Worm (Caenorhabditis elegans) whole organism, L2 larva: ENCODE data around the gene Y38A10A.2.
"Not testable (repeated sequence)": the region's sequence is repeated elsewhere in the genome, so short reads cannot be mapped to it uniquely, and the experiment has no call there.

Experiments used
- C34F6.9 ChIP-seq: fragments of 150-350 bp; optimal IDR thresholded peaks from 2 replicates; lab custom pipeline; 2014; ENCODE audit warnings: missing biosample characterization, missing genetic modification characterization
- F13H6.1 ChIP-seq: sonication (generic microtip); optimal IDR thresholded peaks from 2 replicates; lab custom pipeline; 2016; ENCODE audit warnings: missing genetic modification characterization, missing compliant biosample characterization
- R02D3.7 ChIP-seq: fragments of 150-350 bp; optimal IDR thresholded peaks from 2 replicates; lab custom pipeline; 2014; ENCODE audit warnings: missing biosample characterization, missing genetic modification characterization
- ZK546.5 ChIP-seq: sonication (generic microtip); optimal IDR thresholded peaks from 2 replicates; lab custom pipeline; 2017; ENCODE audit warnings: missing biosample characterization, missing genetic modification characterization
- alr-1 ChIP-seq: fragments of 150-350 bp; optimal IDR thresholded peaks from 2 replicates; lab custom pipeline; 2014; ENCODE audit warnings: missing biosample characterization, missing genetic modification characterization
- aly-2 ChIP-seq: fragments of 150-350 bp; optimal IDR thresholded peaks from 2 replicates; lab custom pipeline; 2014; ENCODE audit warnings: missing biosample characterization, missing genetic modification characterization
- ama-1 ChIP-seq: fragments of 150-350 bp; optimal IDR thresholded peaks from 2 replicates; lab custom pipeline; 2018; ENCODE audit warnings: inconsistent platforms
- blmp-1 ChIP-seq: sonication (generic microtip); optimal IDR thresholded peaks from 2 replicates; lab custom pipeline; 2017; ENCODE audit warnings: missing genetic modification characterization, mild to moderate bottlenecking, missing compliant biosample characterization, antibody characterized with exemption, moderate library complexity; ENCODE audit not compliant: insufficient read depth
- ceh-82 ChIP-seq: fragments of 150-350 bp; optimal IDR thresholded peaks from 2 replicates; lab custom pipeline; 2014; ENCODE audit warnings: missing biosample characterization, missing genetic modification characterization
- crh-2 ChIP-seq: sonication (generic microtip); optimal IDR thresholded peaks from 2 replicates; lab custom pipeline; 2017; ENCODE audit warnings: missing biosample characterization, missing genetic modification characterization
- dmd-4 ChIP-seq: sonication (generic microtip); optimal IDR thresholded peaks from 2 replicates; lab custom pipeline; 2017; ENCODE audit warnings: missing biosample characterization, missing genetic modification characterization
- egl-27 ChIP-seq: sonication (generic microtip); optimal IDR thresholded peaks from 3 replicates; lab custom pipeline; 2017; ENCODE audit warnings: missing biosample characterization, missing genetic modification reagents, missing genetic modification characterization
- elt-1 ChIP-seq: fragments of 150-350 bp; optimal IDR thresholded peaks from 2 replicates; lab custom pipeline; 2014; ENCODE audit warnings: missing biosample characterization, missing genetic modification characterization
- fos-1 ChIP-seq: fragments of 150-350 bp; optimal IDR thresholded peaks from 2 replicates; lab custom pipeline; 2014; ENCODE audit warnings: missing biosample characterization, missing genetic modification characterization
- gmeb-1 ChIP-seq: fragments of 150-350 bp; optimal IDR thresholded peaks from 2 replicates; lab custom pipeline; 2014; ENCODE audit warnings: missing biosample characterization, missing genetic modification characterization
- lin-11 ChIP-seq: fragments of 150-350 bp; sonication (generic microtip); optimal IDR thresholded peaks from 2 replicates; lab custom pipeline; 2014; ENCODE audit warnings: missing biosample characterization, missing genetic modification characterization, inconsistent platforms, mixed read lengths
- lin-13 ChIP-seq: fragments of 150-350 bp; optimal IDR thresholded peaks from 2 replicates; lab custom pipeline; 2014; ENCODE audit warnings: missing biosample characterization, missing genetic modification reagents, missing genetic modification characterization
- lin-39 ChIP-seq: fragments of 150-350 bp; optimal IDR thresholded peaks from 2 replicates; lab custom pipeline; 2014; ENCODE audit warnings: missing biosample characterization, missing genetic modification reagents, missing genetic modification characterization
- lsy-2 ChIP-seq, 2 experiments: fragments of 150-350 bp in 1 of 2; sonication (generic microtip) in 1 of 2; optimal IDR thresholded peaks; 2 replicates each; lab custom pipeline; 2014 to 2017; ENCODE audit warnings: missing biosample characterization in 2 of 2, missing genetic modification characterization in 2 of 2
- mab-5 ChIP-seq: fragments of 150-350 bp; optimal IDR thresholded peaks from 2 replicates; lab custom pipeline; 2014; ENCODE audit warnings: missing biosample characterization, missing genetic modification characterization
- mbf-1 ChIP-seq: sonication (generic microtip); optimal IDR thresholded peaks from 2 replicates; lab custom pipeline; 2017; ENCODE audit warnings: missing biosample characterization, missing genetic modification characterization
- mdl-1 ChIP-seq, 2 experiments: fragments of 150-350 bp in 1 of 2; sonication (generic microtip) in 1 of 2; optimal IDR thresholded peaks; 2 replicates each; lab custom pipeline; 2017; ENCODE audit warnings: missing biosample characterization in 2 of 2, missing genetic modification characterization in 2 of 2
- nhr-11 ChIP-seq: fragments of 150-350 bp; optimal IDR thresholded peaks from 2 replicates; lab custom pipeline; 2014; ENCODE audit warnings: missing biosample characterization, missing genetic modification characterization
- nhr-12 ChIP-seq: fragments of 150-350 bp; optimal IDR thresholded peaks from 2 replicates; lab custom pipeline; 2014; ENCODE audit warnings: missing biosample characterization, missing genetic modification characterization
- nhr-21 ChIP-seq: fragments of 150-350 bp; optimal IDR thresholded peaks from 2 replicates; lab custom pipeline; 2014; ENCODE audit warnings: missing biosample characterization, missing genetic modification characterization
- nhr-23 ChIP-seq: fragments of 150-350 bp; optimal IDR thresholded peaks from 2 replicates; lab custom pipeline; 2014; ENCODE audit warnings: missing biosample characterization, missing genetic modification reagents, missing genetic modification characterization
- nhr-237 ChIP-seq: fragments of 150-350 bp; optimal IDR thresholded peaks from 2 replicates; lab custom pipeline; 2014; ENCODE audit warnings: missing biosample characterization, missing genetic modification characterization
- nhr-25 ChIP-seq: fragments of 150-350 bp; sonication (generic microtip); optimal IDR thresholded peaks from 3 replicates; lab custom pipeline; 2014; ENCODE audit warnings: missing biosample characterization, missing genetic modification characterization
- nhr-6 ChIP-seq: fragments of 150-350 bp; optimal IDR thresholded peaks from 2 replicates; lab custom pipeline; 2014; ENCODE audit warnings: missing biosample characterization, missing genetic modification characterization
- nhr-77 ChIP-seq: fragments of 150-350 bp; optimal IDR thresholded peaks from 2 replicates; lab custom pipeline; 2014; ENCODE audit warnings: missing biosample characterization, missing genetic modification characterization
- peb-1 ChIP-seq: fragments of 150-350 bp; optimal IDR thresholded peaks from 2 replicates; lab custom pipeline; 2014; ENCODE audit warnings: missing biosample characterization, missing genetic modification characterization
- sem-4 ChIP-seq: fragments of 150-350 bp; optimal IDR thresholded peaks from 2 replicates; lab custom pipeline; 2014; ENCODE audit warnings: missing biosample characterization, missing genetic modification reagents, missing genetic modification characterization
- skn-1 ChIP-seq: sonication (generic microtip); optimal IDR thresholded peaks from 2 replicates; lab custom pipeline; 2017; ENCODE audit warnings: missing biosample characterization, missing genetic modification characterization
- sma-3 ChIP-seq: sonication (generic microtip); optimal IDR thresholded peaks from 2 replicates; lab custom pipeline; 2016; ENCODE audit warnings: missing genetic modification reagents, missing genetic modification characterization, missing compliant biosample characterization
- sma-9 ChIP-seq, 2 experiments: fragments of 150-350 bp in 1 of 2; sonication (generic microtip) in 1 of 2; optimal IDR thresholded peaks; 2 replicates each; lab custom pipeline; 2014 to 2016; ENCODE audit warnings: missing genetic modification characterization in 2 of 2, mild to moderate bottlenecking in 1 of 2, missing biosample characterization in 1 of 2, missing compliant biosample characterization in 1 of 2, missing genetic modification reagents in 1 of 2, moderate library complexity in 1 of 2
- snpc-4 ChIP-seq: fragments of 150-350 bp; optimal IDR thresholded peaks from 2 replicates; lab custom pipeline; 2014; ENCODE audit warnings: missing biosample characterization, missing genetic modification characterization
- unc-39 ChIP-seq: fragments of 150-350 bp; optimal IDR thresholded peaks from 2 replicates; lab custom pipeline; 2014; ENCODE audit warnings: missing biosample characterization, missing genetic modification characterization
- unc-55 ChIP-seq: fragments of 150-350 bp; sonication (generic microtip); optimal IDR thresholded peaks from 3 replicates; lab custom pipeline; 2014; ENCODE audit warnings: missing biosample characterization, missing genetic modification reagents, missing genetic modification characterization
- zag-1 ChIP-seq: fragments of 150-350 bp; optimal IDR thresholded peaks from 2 replicates; lab custom pipeline; 2014; ENCODE audit warnings: missing biosample characterization, missing genetic modification characterization
- ztf-11 ChIP-seq: sonication (generic microtip); optimal IDR thresholded peaks from 2 replicates; lab custom pipeline; 2017; ENCODE audit warnings: missing biosample characterization, missing genetic modification characterization
- ztf-4 ChIP-seq: fragments of 150-350 bp; optimal IDR thresholded peaks from 2 replicates; lab custom pipeline; 2014; ENCODE audit warnings: missing biosample characterization, missing genetic modification characterization

Gene Y38A10A.2

DNA sequence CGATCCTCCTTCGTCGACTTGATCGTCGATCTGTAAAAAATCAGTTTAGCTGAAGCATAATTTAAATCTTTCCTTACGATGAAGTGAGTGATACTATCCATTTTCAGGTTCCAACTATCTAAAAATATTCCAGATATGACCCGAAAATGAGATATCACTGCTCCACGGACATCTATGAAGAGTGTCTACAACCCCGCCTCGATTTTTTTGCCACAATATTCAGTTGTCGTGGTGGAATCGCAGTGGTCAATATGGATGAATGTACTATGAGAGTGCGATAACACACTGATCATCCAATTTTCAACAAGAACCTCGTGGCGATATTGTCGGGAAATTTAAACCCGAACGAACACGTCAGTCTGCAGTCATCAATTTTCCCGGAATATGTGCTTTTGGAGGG lies 21.9 kb downstream of the Y38A10A.2 start, which contains the start of gene R01B10.2:
R01B10.2 (minus strand) TSS at position 101 of the 400 bp plus-strand sequence.
- TF ChIP-seq nhr-21 (tag; lab: Kevin White, UChicago): no peak
- TF ChIP-seq ceh-82: no peak
- TF ChIP-seq lin-11 (tag; lab: Kevin White, UChicago): no peak
- TF ChIP-seq mbf-1 (tag; lab: Kevin White, UChicago): no peak

DNA sequence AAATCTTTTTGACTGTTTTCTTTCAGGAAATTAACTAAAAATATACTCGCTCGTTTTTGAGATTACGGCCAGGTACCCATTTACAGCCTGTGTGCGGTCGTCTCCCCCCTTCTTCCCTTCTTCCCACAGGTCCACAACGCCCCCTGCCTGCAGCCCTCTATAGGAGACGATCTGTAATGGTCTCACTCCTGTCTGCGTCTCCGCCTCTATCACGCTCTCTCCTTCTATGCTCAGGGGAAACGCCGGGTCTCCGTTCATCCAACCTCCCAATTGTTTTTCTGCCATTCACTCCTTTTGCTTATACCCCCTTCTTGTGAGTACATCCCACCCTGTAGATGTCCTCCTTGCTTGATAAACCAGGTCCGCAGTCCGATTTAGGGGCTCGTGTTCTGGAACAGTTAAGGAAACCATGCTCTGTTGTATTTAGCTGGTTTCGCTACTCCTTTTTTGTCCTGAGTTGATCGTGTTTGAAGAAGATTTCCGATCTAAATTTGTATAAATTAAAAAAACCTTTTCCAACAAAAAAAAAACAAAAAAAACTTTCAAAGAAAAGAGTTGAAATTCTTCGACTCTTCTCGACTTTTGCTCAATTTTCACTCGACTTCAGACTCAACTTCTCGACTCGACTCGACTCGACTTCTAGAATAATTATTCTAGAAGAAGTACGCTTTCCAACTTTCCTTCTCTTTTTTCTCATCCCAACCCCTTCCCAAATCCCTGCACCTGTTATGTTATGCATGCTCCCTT lies 24.7 kb downstream of the Y38A10A.2 start, which contains the start of gene F29G9.1:
F29G9.1 (plus strand) TSS at position 697 of the 747 bp plus-strand sequence.
- not testable (repeated sequence) for TF ChIP-seq zag-1 (tag; lab: Kevin White, UChicago); dmd-4; ZK546.5 (tag; lab: Kevin White, UChicago)

DNA sequence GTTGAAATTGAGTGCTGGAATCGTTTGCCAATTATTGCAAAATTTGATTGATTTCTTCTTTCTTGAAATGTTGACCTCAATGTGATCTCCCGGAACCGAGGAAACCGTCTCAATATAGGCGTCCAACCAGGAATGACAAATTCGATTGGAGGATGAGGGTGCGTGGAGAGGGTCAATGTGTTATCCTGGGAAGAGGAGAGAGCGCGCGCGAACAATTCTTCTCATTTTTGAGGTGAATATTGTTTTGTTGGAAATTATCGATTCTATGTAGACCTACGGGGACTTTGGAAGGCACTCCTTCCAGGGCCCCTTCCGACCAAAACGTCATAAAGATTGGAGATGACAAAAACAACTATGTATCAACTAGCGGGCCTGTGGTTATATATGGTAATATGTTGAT lies 26.7 kb downstream of the Y38A10A.2 start:
- no peak for TF ChIP-seq mbf-1 (tag; lab: Kevin White, UChicago)

DNA sequence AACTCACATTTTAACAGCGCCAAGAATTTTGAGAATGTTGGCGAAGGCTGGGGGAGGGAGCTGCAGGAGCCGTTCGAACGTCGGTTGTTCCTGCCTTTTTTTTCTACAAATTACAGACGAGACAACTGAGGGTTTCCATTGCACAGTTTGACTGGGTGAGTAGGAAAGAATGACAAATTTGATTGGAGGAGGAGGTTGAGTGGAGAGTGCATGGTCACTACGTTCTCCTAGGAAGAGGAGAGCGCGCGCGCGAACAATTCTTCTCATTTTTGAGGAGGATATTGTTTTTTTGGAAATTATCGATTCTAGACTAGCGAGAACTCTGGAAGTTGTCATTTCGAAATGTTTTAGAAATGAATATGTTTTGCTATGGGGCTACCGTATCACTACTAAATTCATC lies 28.5 kb downstream of the Y38A10A.2 start, which contains the start of gene dhs-17:
dhs-17 (minus strand) TSS at position 101 of the 400 bp plus-strand sequence.
- TF ChIP-seq crh-2 (no peak), ceh-82 (no peak), lsy-2 (tag; optimal IDR thresholded peaks at IDR 0.05; lab: Kevin White, UChicago) (no peak), elt-1 (tag; lab: Kevin White, UChicago) (no peak), aly-2 (tag; lab: Kevin White, UChicago) (no peak), lin-11 (tag; lab: Kevin White, UChicago) (no peak), blmp-1 (no peak), nhr-77 (tag; lab: Kevin White, UChicago) (no peak), sma-9 (GFP tag; optimal IDR thresholded peaks at IDR 0.05; lab: Kevin White, UChicago) (no peak), sma-9 (tag; optimal IDR thresholded peaks at IDR 0.05; lab: Kevin White, UChicago) (no peak), lin-13 (GFP tag; lab: Kevin White, UChicago) (no peak), nhr-12 (tag; lab: Kevin White, UChicago) (no peak), nhr-25 (tag; lab: Kevin White, UChicago) (no peak), C34F6.9 (tag; lab: Kevin White, UChicago) (no peak), mdl-1 (tag; optimal IDR thresholded peaks at IDR 0.05; lab: Kevin White, UChicago) (no peak), ama-1 (lab: Kevin White, UChicago) (no peak), nhr-6 (tag; lab: Kevin White, UChicago) (no peak), unc-55 (GFP tag; lab: Kevin White, UChicago) (no peak), mab-5 (tag; lab: Kevin White, UChicago) (no peak)

DNA sequence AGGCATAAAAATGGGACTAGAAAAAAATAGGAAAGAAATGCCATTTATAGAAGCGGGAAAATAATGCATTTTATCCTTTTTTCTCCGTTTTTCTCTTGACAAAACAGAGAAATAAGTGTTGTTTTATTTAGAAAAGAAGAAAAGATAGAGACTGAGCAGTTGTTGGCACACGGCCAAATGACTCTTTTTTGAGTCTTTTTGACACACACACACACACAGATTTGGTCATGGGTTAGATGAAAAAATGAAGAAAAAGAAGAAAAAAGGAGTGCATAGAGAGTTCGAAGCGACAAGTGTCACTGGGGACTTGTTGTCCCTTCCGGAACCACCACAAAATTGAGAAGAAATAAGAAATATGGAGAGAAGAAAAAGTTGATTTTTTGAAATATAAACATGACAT lies 29.7 kb downstream of the Y38A10A.2 start:
- TF ChIP-seq dmd-4 (no peak), F13H6.1 (tag; lab: Kevin White, UChicago) (peak; percentile 37), nhr-12 (tag; lab: Kevin White, UChicago) (no peak), nhr-21 (tag; lab: Kevin White, UChicago) (no peak), sma-3 (GFP tag; lab: Kevin White, UChicago) (no peak), zag-1 (tag; lab: Kevin White, UChicago) (peak; percentile 58), snpc-4 (tag; lab: Kevin White, UChicago) (no peak), ztf-11 (tag; lab: Kevin White, UChicago) (no peak), lsy-2 (tag; optimal IDR thresholded peaks at IDR 0.05; lab: Kevin White, UChicago) (peak in 1 of 2 experiments; percentile 51), nhr-11 (tag; lab: Kevin White, UChicago) (no peak), ama-1 (lab: Kevin White, UChicago) (no peak), elt-1 (tag; lab: Kevin White, UChicago) (no peak), nhr-77 (tag; lab: Kevin White, UChicago) (no peak), fos-1 (no peak), mbf-1 (tag; lab: Kevin White, UChicago) (no peak), egl-27 (tag; lab: Kevin White, UChicago) (no peak), nhr-23 (tag; lab: Kevin White, UChicago) (no peak), alr-1 (tag; lab: Kevin White, UChicago) (no peak), skn-1 (no peak), lin-39 (tag; lab: Kevin White, UChicago) (no peak), crh-2 (peak; percentile 23), unc-55 (GFP tag; lab: Kevin White, UChicago) (no peak), ZK546.5 (tag; lab: Kevin White, UChicago) (no peak), mdl-1 (tag; optimal IDR thresholded peaks at IDR 0.05; lab: Kevin White, UChicago) (no peak), sem-4 (tag; lab: Kevin White, UChicago) (no peak), R02D3.7 (no peak), gmeb-1 (tag; lab: Kevin White, UChicago) (no peak), peb-1 (no peak), blmp-1 (no peak), nhr-237 (no peak), unc-39 (tag; lab: Kevin White, UChicago) (no peak), mab-5 (tag; lab: Kevin White, UChicago) (peak; percentile 53), nhr-25 (tag; lab: Kevin White, UChicago) (no peak), ztf-4 (no peak), lin-11 (tag; lab: Kevin White, UChicago) (no peak)
